Fruit fly (Drosophila melanogaster) whole organism, embryonic: ENCODE results near the gene MsR2.

Experiments used
- Asciz ChIP-seq: fragments of 200-800 bp; sonication (Bioruptor generic); optimal IDR thresholded peaks from 2 replicates; lab custom pipeline; 2017; ENCODE audit warnings: missing biosample characterization, mild to moderate bottlenecking, missing genetic modification characterization, missing genetic modification reagents
- Atf6 ChIP-seq: fragments of 200-800 bp; sonication (Bioruptor generic); IDR thresholded peaks from 2 replicates; pipeline ENCODE4 v1.3.6; 2022; ENCODE audit warnings: missing biosample characterization, missing genetic modification characterization
- CG10462 ChIP-seq: fragments of 200-800 bp; sonication (Bioruptor generic); optimal IDR thresholded peaks from 2 replicates; lab custom pipeline; 2016; ENCODE audit warnings: missing biosample characterization, missing genetic modification characterization
- CG12104 ChIP-seq: fragments of 200-800 bp; sonication (Bioruptor generic); optimal IDR thresholded peaks from 3 replicates; lab custom pipeline; 2016; ENCODE audit warnings: missing biosample characterization, missing genetic modification characterization
- CG13775 ChIP-seq: fragments of 200-800 bp; sonication (Bioruptor generic); optimal IDR thresholded peaks from 3 replicates; lab custom pipeline; 2017; ENCODE audit warnings: missing biosample characterization, mild to moderate bottlenecking, missing genetic modification characterization
- CG14710 ChIP-seq: fragments of 200-800 bp; sonication (Bioruptor generic); optimal IDR thresholded peaks from 3 replicates; lab custom pipeline; 2019; ENCODE audit warnings: missing biosample characterization, mild to moderate bottlenecking, missing genetic modification characterization, moderate library complexity
- CG2889 ChIP-seq: fragments of 200-800 bp; sonication (Bioruptor generic); IDR thresholded peaks from 3 replicates; pipeline ENCODE4 v1.3.6; 2022; ENCODE audit warnings: missing biosample characterization, missing genetic modification characterization
- CG30403 ChIP-seq: fragments of 200-800 bp; sonication (Bioruptor generic); optimal IDR thresholded peaks from 3 replicates; lab custom pipeline; 2016; ENCODE audit warnings: missing biosample characterization, missing genetic modification characterization
- CG3163 ChIP-seq: fragments of 200-800 bp; sonication (Bioruptor generic); optimal IDR thresholded peaks from 3 replicates; lab custom pipeline; 2016; ENCODE audit warnings: missing biosample characterization, missing genetic modification characterization
- CG4328 ChIP-seq: fragments of 200-800 bp; sonication (Bioruptor generic); optimal IDR thresholded peaks from 3 replicates; lab custom pipeline; 2017; ENCODE audit warnings: missing biosample characterization, missing genetic modification reagents, missing genetic modification characterization
- CG4707 ChIP-seq: fragments of 200-800 bp; sonication (Bioruptor generic); optimal IDR thresholded peaks from 2 replicates; lab custom pipeline; 2018; ENCODE audit warnings: missing biosample characterization, mild to moderate bottlenecking, missing genetic modification characterization, moderate library complexity
- CG5953 ChIP-seq: fragments of 200-800 bp; sonication (Bioruptor generic); IDR thresholded peaks from 2 replicates; pipeline ENCODE4 v1.3.6; 2022; ENCODE audit warnings: missing biosample characterization, missing genetic modification characterization
- CG6272 ChIP-seq: fragments of 200-800 bp; sonication (Bioruptor generic); IDR thresholded peaks from 2 replicates; pipeline ENCODE4 v1.3.6; 2022; ENCODE audit warnings: missing biosample characterization, missing genetic modification characterization
- CG6765 ChIP-seq: fragments of 200-800 bp; sonication (Bioruptor generic); optimal IDR thresholded peaks from 3 replicates; lab custom pipeline; 2017; ENCODE audit warnings: missing biosample characterization, mild to moderate bottlenecking, missing genetic modification characterization
- CG7839 ChIP-seq: fragments of 200-800 bp; sonication (Bioruptor generic); optimal IDR thresholded peaks from 3 replicates; lab custom pipeline; 2018; ENCODE audit warnings: missing biosample characterization, mild to moderate bottlenecking, missing genetic modification characterization, moderate library complexity
- CG7928 ChIP-seq: fragments of 200-800 bp; sonication (Bioruptor generic); optimal IDR thresholded peaks from 2 replicates; lab custom pipeline; 2017; ENCODE audit warnings: missing biosample characterization, mild to moderate bottlenecking, missing genetic modification characterization
- CG8388 ChIP-seq: fragments of 200-800 bp; sonication (Bioruptor generic); optimal IDR thresholded peaks from 2 replicates; lab custom pipeline; 2019; ENCODE audit warnings: missing biosample characterization, mild to moderate bottlenecking, missing genetic modification characterization, moderate library complexity
- Chrac-16 ChIP-seq: fragments of 200-800 bp; sonication (Bioruptor generic); optimal IDR thresholded peaks from 3 replicates; lab custom pipeline; 2016; ENCODE audit warnings: missing biosample characterization, missing genetic modification characterization
- CkIIα-i1 ChIP-seq: fragments of 200-800 bp; sonication (Bioruptor generic); IDR thresholded peaks from 2 replicates; pipeline ENCODE4 v1.3.6; 2022; ENCODE audit warnings: missing biosample characterization, missing genetic modification characterization
- CrebB ChIP-seq: fragments of 200-800 bp; sonication (Bioruptor generic); optimal IDR thresholded peaks from 3 replicates; lab custom pipeline; 2018; ENCODE audit warnings: missing biosample characterization, mild to moderate bottlenecking, missing genetic modification characterization
- D19A ChIP-seq: fragments of 200-800 bp; optimal IDR thresholded peaks from 3 replicates; lab custom pipeline; 2019; ENCODE audit warnings: missing biosample characterization, mild to moderate bottlenecking, missing genetic modification characterization, moderate library complexity
- Elba2 ChIP-seq: fragments of 200-800 bp; sonication (Bioruptor generic); optimal IDR thresholded peaks from 3 replicates; lab custom pipeline; 2016; ENCODE audit warnings: missing biosample characterization, missing genetic modification characterization
- H2.0 ChIP-seq: fragments of 200-800 bp; sonication (Bioruptor generic); IDR thresholded peaks from 2 replicates; pipeline ENCODE4 v1.3.6; 2022; ENCODE audit warnings: missing biosample characterization, missing genetic modification characterization
- HLH4C ChIP-seq: fragments of 200-800 bp; sonication (Bioruptor generic); IDR thresholded peaks from 3 replicates; pipeline ENCODE4 v1.3.6; 2022; ENCODE audit warnings: missing biosample characterization, missing genetic modification characterization; ENCODE audit not compliant: partially characterized antibody
- Ptx1 ChIP-seq: fragments of 200-800 bp; sonication (Bioruptor generic); IDR thresholded peaks from 2 replicates; pipeline ENCODE4 v1.3.6; 2022; ENCODE audit warnings: missing biosample characterization, missing genetic modification characterization
- Rx ChIP-seq: fragments of 200-800 bp; sonication (Bioruptor generic); IDR thresholded peaks from 2 replicates; pipeline ENCODE4 v1.3.6; 2022; ENCODE audit warnings: missing biosample characterization, missing genetic modification characterization
- Ssrp ChIP-seq: fragments of 200-800 bp; sonication (Bioruptor generic); optimal IDR thresholded peaks from 2 replicates; lab custom pipeline; 2018; ENCODE audit warnings: missing biosample characterization, mild to moderate bottlenecking, missing genetic modification characterization, moderate library complexity
- Stat92E ChIP-seq, 3 experiments: fragments of >200 bp in 2 of 3; fragments of 200-800 bp in 1 of 3; sonication (Bioruptor generic) in 1 of 3; optimal IDR thresholded peaks; 2 replicates each; lab custom pipeline; 2017 to 2019; ENCODE audit warnings: missing biosample characterization in 3 of 3, missing genetic modification characterization in 3 of 3, mild to moderate bottlenecking in 1 of 3, moderate library complexity in 1 of 3
- Usf ChIP-seq: fragments of 200-800 bp; sonication (Bioruptor generic); optimal IDR thresholded peaks from 2 replicates; lab custom pipeline; 2017; ENCODE audit warnings: missing genotype, missing biosample characterization, missing genetic modification characterization
- ara ChIP-seq: fragments of 200-800 bp; sonication (Bioruptor generic); IDR thresholded peaks from 2 replicates; pipeline ENCODE4 v1.3.6; 2022; ENCODE audit warnings: missing biosample characterization, missing genetic modification characterization
- ase ChIP-seq: fragments of 200-800 bp; sonication (Bioruptor generic); IDR thresholded peaks from 3 replicates; pipeline ENCODE4 v1.3.6; 2022; ENCODE audit warnings: missing biosample characterization, missing genetic modification characterization
- bab2 ChIP-seq: fragments of 200-800 bp; sonication (Bioruptor generic); optimal IDR thresholded peaks from 2 replicates; lab custom pipeline; 2016; ENCODE audit warnings: missing biosample characterization, missing genetic modification characterization
- bcd ChIP-seq: fragments of 200-800 bp; sonication (Bioruptor generic); optimal IDR thresholded peaks from 2 replicates; lab custom pipeline; 2017; ENCODE audit warnings: missing biosample characterization, mild to moderate bottlenecking, missing genetic modification characterization
- crc ChIP-seq: fragments of 200-800 bp; sonication (Bioruptor generic); optimal IDR thresholded peaks from 2 replicates; lab custom pipeline; 2016; ENCODE audit warnings: missing biosample characterization, missing genetic modification characterization
- emc ChIP-seq: fragments of 200-800 bp; sonication (Bioruptor generic); optimal IDR thresholded peaks from 2 replicates; lab custom pipeline; 2016; ENCODE audit warnings: missing biosample characterization, missing genetic modification characterization
- gfzf ChIP-seq: fragments of 200-800 bp; sonication (Bioruptor generic); optimal IDR thresholded peaks from 2 replicates; lab custom pipeline; 2016; ENCODE audit warnings: missing biosample characterization, mild to moderate bottlenecking, missing genetic modification characterization, moderate library complexity
- hkb ChIP-seq, 2 experiments: fragments of 200-800 bp in 1 of 2; fragments of >200 bp in 1 of 2; sonication (Bioruptor generic) in 1 of 2; IDR thresholded peaks in 1 of 2; optimal IDR thresholded peaks in 1 of 2; 2 replicates each; pipeline versions ENCODE4 v1.3.6 to Lab custom; 2017 to 2022; ENCODE audit warnings: missing biosample characterization in 1 of 2, missing genetic modification characterization in 1 of 2
- kah ChIP-seq: fragments of 200-800 bp; sonication (Bioruptor generic); optimal IDR thresholded peaks from 2 replicates; lab custom pipeline; 2018; ENCODE audit warnings: missing biosample characterization, mild to moderate bottlenecking, missing genetic modification characterization
- luna ChIP-seq: fragments of 200-800 bp; sonication (Bioruptor generic); optimal IDR thresholded peaks from 2 replicates; lab custom pipeline; 2016; ENCODE audit warnings: missing biosample characterization, missing genetic modification characterization
- org-1 ChIP-seq: fragments of 200-800 bp; sonication (Bioruptor generic); optimal IDR thresholded peaks from 2 replicates; lab custom pipeline; 2017; ENCODE audit warnings: missing biosample characterization, missing genetic modification characterization
- otp ChIP-seq: fragments of 200-800 bp; sonication (Bioruptor generic); IDR thresholded peaks from 3 replicates; pipeline ENCODE4, ENCODE4 v1.3.6; 2022; ENCODE audit warnings: missing biosample characterization, missing genetic modification characterization
- pb ChIP-seq: fragments of 200-800 bp; sonication (Bioruptor generic); optimal IDR thresholded peaks from 3 replicates; lab custom pipeline; 2016; ENCODE audit warnings: missing biosample characterization, missing genetic modification characterization
- pho ChIP-seq: fragments of 200-800 bp; sonication (Bioruptor generic); optimal IDR thresholded peaks from 2 replicates; lab custom pipeline; 2016; ENCODE audit warnings: missing biosample characterization, missing genetic modification characterization
- ranshi ChIP-seq: fragments of 200-800 bp; sonication (Bioruptor generic); IDR thresholded peaks from 2 replicates; pipeline ENCODE4 v1.3.6; 2022; ENCODE audit warnings: missing biosample characterization, missing genetic modification characterization
- so ChIP-seq: fragments of 200-800 bp; sonication (Bioruptor generic); IDR thresholded peaks from 3 replicates; pipeline ENCODE4 v1.3.6; 2022; ENCODE audit warnings: missing biosample characterization, missing genetic modification characterization
- sob ChIP-seq: fragments of 200-800 bp; sonication (Bioruptor generic); IDR thresholded peaks from 2 replicates; pipeline ENCODE4 v1.3.6; 2022; ENCODE audit warnings: missing biosample characterization, missing genetic modification characterization
- sqz ChIP-seq: fragments of 200-800 bp; sonication (Bioruptor generic); optimal IDR thresholded peaks from 3 replicates; lab custom pipeline; 2018; ENCODE audit warnings: missing biosample characterization, mild to moderate bottlenecking, missing genetic modification characterization
- sr ChIP-seq: fragments of 200-800 bp; sonication (Bioruptor generic); IDR thresholded peaks from 3 replicates; pipeline ENCODE4 v1.3.6; 2022; ENCODE audit warnings: missing biosample characterization, missing genetic modification characterization
- trem ChIP-seq: fragments of 200-800 bp; optimal IDR thresholded peaks from 3 replicates; lab custom pipeline; 2019; ENCODE audit warnings: missing biosample characterization, mild to moderate bottlenecking, missing genetic modification characterization, moderate library complexity
- twi ChIP-seq: fragments of 200-800 bp; optimal IDR thresholded peaks from 2 replicates; lab custom pipeline; 2019; ENCODE audit warnings: missing biosample characterization, mild to moderate bottlenecking, missing genetic modification characterization, moderate library complexity
- tx ChIP-seq: fragments of 200-800 bp; sonication (Bioruptor generic); optimal IDR thresholded peaks from 2 replicates; lab custom pipeline; 2016; ENCODE audit warnings: missing biosample characterization, missing genetic modification characterization

MsR2 gene

dm6 chr3L:2257412-2257862 is 25.2 kb upstream of the MsR2 start, which contains the start of the genes CG1275 and Elp5 (continued):
- TF ChIP-seq CG30403 (GFP tag; lab: Kevin White, UChicago), result peak; percentile 99
- TF ChIP-seq CkIIα-i1 (GFP tag; lab: Robert Waterston, UW), result peak; percentile 97
- TF ChIP-seq CG6272 (GFP tag; lab: Robert Waterston, UW), result peak; percentile 99
- TF ChIP-seq HLH4C (GFP tag; lab: Robert Waterston, UW), result 0 out of 3 replicates have a peak, but pooled peaks have one; percentile 27
- TF ChIP-seq H2.0, result peak; percentile 99
- TF ChIP-seq sqz, result peak; percentile 88
- peak; percentile 97 for TF ChIP-seq CG13775 (GFP tag; lab: Kevin White, UChicago)
- TF ChIP-seq ase (GFP tag; lab: Robert Waterston, UW), result peak; percentile 100
- no peak for TF ChIP-seq hkb (optimal IDR thresholded peaks at IDR 0.05; lab: Kevin White, UChicago)
- peak; percentile 99 for TF ChIP-seq hkb (GFP tag; IDR thresholded peaks at IDR 0.05; lab: Robert Waterston, UW)
- TF ChIP-seq CrebB, result peak; percentile 96
- TF ChIP-seq trem (tag; lab: Kevin White, UChicago), result peak; percentile 90
- TF ChIP-seq crc, result peak; percentile 93
- peak; percentile 95 for TF ChIP-seq twi (tag; lab: Kevin White, UChicago)
- TF ChIP-seq CG14710 (tag; lab: Kevin White, UChicago), result peak; percentile 95
- TF ChIP-seq CG4328 (GFP tag; lab: Kevin White, UChicago), result peak; percentile 93
- TF ChIP-seq org-1 (GFP tag; lab: Kevin White, UChicago), result peak; percentile 95
- peak; percentile 98 for TF ChIP-seq CG12104 (GFP tag; lab: Kevin White, UChicago)
- TF ChIP-seq sr (GFP tag; lab: Robert Waterston, UW), result peak; percentile 98
- peak; percentile 91 for TF ChIP-seq emc (GFP tag; lab: Kevin White, UChicago)
- TF ChIP-seq Asciz (GFP tag; lab: Kevin White, UChicago), result peak; percentile 98
- peak; percentile 99 for TF ChIP-seq Rx
- peak; percentile 98 for TF ChIP-seq CG7928 (GFP tag; lab: Kevin White, UChicago)
- TF ChIP-seq D19A (tag; lab: Kevin White, UChicago), result peak; percentile 90
- TF ChIP-seq Chrac-16 (GFP tag; lab: Kevin White, UChicago), result peak; percentile 98
- peak; percentile 84 for TF ChIP-seq Elba2
- TF ChIP-seq kah, result peak; percentile 49
- peak; percentile 99 for TF ChIP-seq Ptx1
- peak; percentile 99 for TF ChIP-seq CG7839
- TF ChIP-seq CG8388 (GFP tag; lab: Kevin White, UChicago), result peak; percentile 96
- peak; percentile 82 for TF ChIP-seq CG3163 (GFP tag; lab: Kevin White, UChicago)
- peak; percentile 98 for TF ChIP-seq bab2
- TF ChIP-seq CG5953 (GFP tag; lab: Robert Waterston, UW), result peak; percentile 99
- TF ChIP-seq ara (GFP tag; lab: Robert Waterston, UW), result peak; percentile 99
- peak; percentile 92 for TF ChIP-seq CG4707 (GFP tag; lab: Kevin White, UChicago)
- TF ChIP-seq Atf6 (GFP tag; lab: Robert Waterston, UW), result peak; percentile 99
- TF ChIP-seq pb, result peak; percentile 94
- TF ChIP-seq sob, result peak; percentile 99
- peak; percentile 100 for TF ChIP-seq ranshi (GFP tag; lab: Robert Waterston, UW)
- peak; percentile 99 for TF ChIP-seq CG2889 (GFP tag; lab: Robert Waterston, UW)
- peak; percentile 96 for TF ChIP-seq CG10462 (GFP tag; lab: Kevin White, UChicago)
- peak; percentile 95 for TF ChIP-seq Usf (GFP tag; lab: Kevin White, UChicago)
- peak; percentile 97 for TF ChIP-seq pho
- peak in 1 of 3 experiments; percentile 81 for TF ChIP-seq Stat92E (GFP tag; optimal IDR thresholded peaks at IDR 0.05; lab: Kevin White, UChicago)
- TF ChIP-seq otp (GFP tag; lab: Robert Waterston, UW), result peak; percentile 99
- peak; percentile 99 for TF ChIP-seq so (GFP tag; lab: Robert Waterston, UW)
- TF ChIP-seq CG6765, result peak; percentile 94
- peak; percentile 88 for TF ChIP-seq luna (GFP tag; lab: Kevin White, UChicago)
- TF ChIP-seq Ssrp, result peak; percentile 98
- TF ChIP-seq bcd (GFP tag; lab: Kevin White, UChicago), result peak; percentile 98
- TF ChIP-seq gfzf (GFP tag; lab: Kevin White, UChicago), result peak; percentile 74
- peak; percentile 96 for TF ChIP-seq tx (GFP tag; lab: Kevin White, UChicago)
